Fruit fly (Drosophila melanogaster): ENCODE results near the gene Dd.

Gene Dd

dm6 chrX:21282035-21282434, 41.8 kb downstream of the Dd start:
- TF ChIP-seq CG7368 (GFP tag; optimal IDR thresholded peaks at IDR 0.05): no peak
- TF ChIP-seq ss (GFP tag; optimal IDR thresholded peaks at IDR 0.05): no peak
- no peak for TF ChIP-seq vri (GFP tag; optimal IDR thresholded peaks at IDR 0.05)
- TF ChIP-seq Sox14 (GFP tag; optimal IDR thresholded peaks at IDR 0.05): no peak
- no peak for TF ChIP-seq Ets96B (tag; optimal IDR thresholded peaks at IDR 0.05)
- TF ChIP-seq Lpt (GFP tag; optimal IDR thresholded peaks at IDR 0.05): no peak
- TF ChIP-seq Eip78C (GFP tag): no peak
- no peak for TF ChIP-seq CG11902 (GFP tag; optimal IDR thresholded peaks at IDR 0.05)
- TF ChIP-seq CG32006 (GFP tag; optimal IDR thresholded peaks at IDR 0.05): no peak
- no peak for TF ChIP-seq esn (GFP tag; optimal IDR thresholded peaks at IDR 0.05)
- TF ChIP-seq cyc (GFP tag; optimal IDR thresholded peaks at IDR 0.05): no peak

- TF ChIP-seq Hr38 (GFP tag; optimal IDR thresholded peaks at IDR 0.05): no peak
- TF ChIP-seq CG6163 (GFP tag; IDR thresholded peaks at IDR 0.05): peak; percentile 47; the same call in 1 of the 3 replicates
- peak; percentile 41 for TF ChIP-seq Smox (GFP tag; optimal IDR thresholded peaks at IDR 0.05)
- TF ChIP-seq CG8119 (GFP tag; IDR thresholded peaks at IDR 0.05): no peak; the same call in 2 of the 3 replicates
- TF ChIP-seq topi (GFP tag; optimal IDR thresholded peaks at IDR 0.05): peak; percentile 54
- TF ChIP-seq Eip78C (GFP tag): peak; percentile 85
- TF ChIP-seq Lpt (GFP tag; optimal IDR thresholded peaks at IDR 0.05): no peak
- TF ChIP-seq CG31627 (GFP tag; optimal IDR thresholded peaks at IDR 0.05): peak; percentile 46
- TF ChIP-seq svp (GFP tag): peak; percentile 84
- peak; percentile 29 for TF ChIP-seq dsx (GFP tag; optimal IDR thresholded peaks at IDR 0.05; ENCODE audit: poor library complexity, severe bottlenecking)
- peak; percentile 17 for TF ChIP-seq CG1621 (tag; optimal IDR thresholded peaks at IDR 0.05)
- no peak for TF ChIP-seq Ets96B (tag; optimal IDR thresholded peaks at IDR 0.05)
- TF ChIP-seq CG6792 (GFP tag; optimal IDR thresholded peaks at IDR 0.05): no peak
- peak; percentile 56 for TF ChIP-seq vri (GFP tag; optimal IDR thresholded peaks at IDR 0.05)
- peak; percentile 40 for TF ChIP-seq Hr4 (GFP tag; optimal IDR thresholded peaks at IDR 0.05)
- TF ChIP-seq CG16779 (tag; optimal IDR thresholded peaks at IDR 0.05): no peak
- TF ChIP-seq cyc (GFP tag; optimal IDR thresholded peaks at IDR 0.05): peak; percentile 37
- TF ChIP-seq eg (GFP tag; IDR thresholded peaks at IDR 0.05): peak; percentile 54; the same call in 2 of the 3 replicates
- peak; percentile 30 for TF ChIP-seq CG4318 (GFP tag; optimal IDR thresholded peaks at IDR 0.05)
- TF ChIP-seq ss (GFP tag; optimal IDR thresholded peaks at IDR 0.05): peak in 1 of 2 experiments; percentile 32
- peak; percentile 71 for TF ChIP-seq CG32006 (GFP tag; optimal IDR thresholded peaks at IDR 0.05)
- no peak for TF ChIP-seq CG6854 (GFP tag; optimal IDR thresholded peaks at IDR 0.05)
- no peak for TF ChIP-seq Eip93F (GFP tag; optimal IDR thresholded peaks at IDR 0.05)
- peak; percentile 2 for TF ChIP-seq Sox14 (GFP tag; optimal IDR thresholded peaks at IDR 0.05)
- peak; percentile 58 for TF ChIP-seq Hr39 (GFP tag; optimal IDR thresholded peaks at IDR 0.05)
- peak; percentile 57 for TF ChIP-seq Met (GFP tag; optimal IDR thresholded peaks at IDR 0.05)
- peak; percentile 19 for TF ChIP-seq CG6808 (GFP tag; optimal IDR thresholded peaks at IDR 0.05)
- TF ChIP-seq CG9139 (GFP tag; optimal IDR thresholded peaks at IDR 0.05): no peak
- no peak for TF ChIP-seq fd85E (GFP tag; optimal IDR thresholded peaks at IDR 0.05)
- TF ChIP-seq Sox102F (GFP tag; optimal IDR thresholded peaks at IDR 0.05): peak; percentile 52
- peak; percentile 12 for TF ChIP-seq fd59A (GFP tag; optimal IDR thresholded peaks at IDR 0.05)
- no peak for TF ChIP-seq Blimp-1 (GFP tag; optimal IDR thresholded peaks at IDR 0.05)
- peak; percentile 15 for TF ChIP-seq CG3919 (GFP tag; optimal IDR thresholded peaks at IDR 0.05)
- TF ChIP-seq CG11902 (GFP tag; optimal IDR thresholded peaks at IDR 0.05): peak; percentile 16
- no peak for TF ChIP-seq CG11294 (GFP tag; IDR thresholded peaks at IDR 0.05)
- peak; percentile 15 for TF ChIP-seq Eip75B (GFP tag; optimal IDR thresholded peaks at IDR 0.05)
- peak; percentile 27 for TF ChIP-seq fkh (GFP tag; optimal IDR thresholded peaks at IDR 0.05)
- TF ChIP-seq CG7368 (GFP tag; optimal IDR thresholded peaks at IDR 0.05): no peak
- TF ChIP-seq dac (GFP tag; optimal IDR thresholded peaks at IDR 0.05): no peak
- TF ChIP-seq acj6 (GFP tag; optimal IDR thresholded peaks at IDR 0.05): peak; percentile 21
- peak in 1 of 2 experiments; percentile 58 for TF ChIP-seq salr (GFP tag; optimal IDR thresholded peaks at IDR 0.05)
- TF ChIP-seq CG6276 (GFP tag; optimal IDR thresholded peaks at IDR 0.05): no peak
- TF ChIP-seq CG3032 (tag; optimal IDR thresholded peaks at IDR 0.05): peak; percentile 13
- TF ChIP-seq CG34406 (GFP tag; optimal IDR thresholded peaks at IDR 0.05): peak; percentile 47
- peak; percentile 43 for TF ChIP-seq OdsH (GFP tag; optimal IDR thresholded peaks at IDR 0.05)
These were observed 42.5 kb downstream of the Dd start, which contains the start of gene Mnr for dm6 chrX:21281039-21281911. Gene Mnr, minus strand, starts transcription at chrX:21281171.
